Worm (Caenorhabditis elegans) whole organism, L4 larva: ENCODE results near the gene mlp-1.
A peak's percentile ranks its signal among the peaks of the same experiment; 100 is the strongest.

Source experiments
- F37D6.2 ChIP-seq: sonication (generic microtip); optimal IDR thresholded peaks from 2 replicates; lab custom pipeline; 2016; ENCODE audit warnings: mild to moderate bottlenecking, missing genetic modification characterization, missing compliant biosample characterization
- R02D3.7 ChIP-seq: fragments of 150-350 bp; sonication (generic microtip); optimal IDR thresholded peaks from 3 replicates; lab custom pipeline; 2014; ENCODE audit warnings: missing biosample characterization, missing genetic modification characterization
- T20F7.1 ChIP-seq: fragments of 200-800 bp; sonication (Bioruptor generic); optimal IDR thresholded peaks from 2 replicates; lab custom pipeline; 2018; ENCODE audit warnings: mild to moderate bottlenecking, missing genetic modification characterization, missing compliant biosample characterization
- T26A8.4 ChIP-seq: fragments of 200-800 bp; sonication (Bioruptor generic); IDR thresholded peaks from 2 replicates; pipeline ENCODE4 v1.3.6; 2022; ENCODE audit warnings: missing genetic modification characterization, missing compliant biosample characterization
- Y5F2A.4 ChIP-seq: fragments of 200-800 bp; sonication (Bioruptor generic); optimal IDR thresholded peaks from 2 replicates; lab custom pipeline; 2018; ENCODE audit warnings: mild to moderate bottlenecking, missing genetic modification characterization, missing compliant biosample characterization
- ama-1 ChIP-seq: fragments of 150-350 bp; optimal IDR thresholded peaks from 2 replicates; lab custom pipeline; 2014; ENCODE audit warnings: inconsistent platforms, mixed read lengths
- ceh-20 ChIP-seq: fragments of 200-800 bp; sonication (Bioruptor generic); IDR thresholded peaks from 2 replicates; pipeline ENCODE4 v1.3.6; 2022; ENCODE audit warnings: missing genetic modification reagents, missing genetic modification characterization, missing compliant biosample characterization
- ceh-28 ChIP-seq: fragments of 150-350 bp; optimal IDR thresholded peaks from 2 replicates; lab custom pipeline; 2014; ENCODE audit warnings: missing biosample characterization, missing genetic modification reagents, missing genetic modification characterization
- ceh-44 ChIP-seq: fragments of 200-800 bp; sonication (Bioruptor generic); IDR thresholded peaks from 2 replicates; pipeline ENCODE4 v1.3.6; 2022; ENCODE audit warnings: missing genetic modification reagents, missing genetic modification characterization, missing compliant biosample characterization
- ceh-82 ChIP-seq: sonication (generic microtip); optimal IDR thresholded peaks from 2 replicates; lab custom pipeline; 2017; ENCODE audit warnings: missing biosample characterization, missing genetic modification characterization
- daf-12 ChIP-seq: fragments of 150-350 bp; optimal IDR thresholded peaks from 2 replicates; lab custom pipeline; 2014; ENCODE audit warnings: missing biosample characterization, missing genetic modification reagents, missing genetic modification characterization
- daf-16 ChIP-seq, 3 experiments: sonication (generic microtip); optimal IDR thresholded peaks; 2 replicates each; lab custom pipeline; 2016 to 2017; ENCODE audit warnings: missing genetic modification characterization in 3 of 3, missing genetic modification reagents in 3 of 3, mild to moderate bottlenecking in 2 of 3, missing compliant biosample characterization in 2 of 3, missing biosample characterization in 1 of 3, moderate library complexity in 1 of 3
- daf-8 ChIP-seq: fragments of 200-800 bp; sonication (Bioruptor generic); IDR thresholded peaks from 2 replicates; pipeline ENCODE4 v1.3.6; 2022; ENCODE audit warnings: missing genetic modification characterization, missing compliant biosample characterization
- dmd-6 ChIP-seq: fragments of 200-800 bp; sonication (Bioruptor generic); IDR thresholded peaks from 2 replicates; pipeline ENCODE4 v1.3.6; 2022; ENCODE audit warnings: missing genetic modification reagents, missing genetic modification characterization, missing compliant biosample characterization
- dpl-1 ChIP-seq: fragments of 150-350 bp; optimal IDR thresholded peaks from 2 replicates; lab custom pipeline; 2014; ENCODE audit warnings: missing biosample characterization, missing genetic modification reagents, missing genetic modification characterization
- duxl-1 ChIP-seq: sonication (generic microtip); optimal IDR thresholded peaks from 2 replicates; lab custom pipeline; 2016; ENCODE audit warnings: mild to moderate bottlenecking, missing genetic modification characterization, moderate library complexity, missing compliant biosample characterization; ENCODE audit not compliant: poor library complexity
- dve-1 ChIP-seq: sonication (generic microtip); optimal IDR thresholded peaks from 2 replicates; lab custom pipeline; 2017; ENCODE audit warnings: antibody characterized with exemption, mild to moderate bottlenecking, missing genetic modification characterization, missing compliant biosample characterization; ENCODE audit not compliant: insufficient read depth
- egl-27 ChIP-seq: sonication (generic microtip); optimal IDR thresholded peaks from 3 replicates; lab custom pipeline; 2017; ENCODE audit warnings: missing biosample characterization, missing genetic modification reagents, missing genetic modification characterization
- fkh-10 ChIP-seq: fragments of 150-350 bp; optimal IDR thresholded peaks from 2 replicates; lab custom pipeline; 2014; ENCODE audit warnings: missing biosample characterization, missing genetic modification reagents, missing genetic modification characterization
- hif-1 ChIP-seq, 2 experiments: sonication (generic microtip); optimal IDR thresholded peaks; 2 replicates each; lab custom pipeline; 2016 to 2017; ENCODE audit warnings: missing compliant biosample characterization in 2 of 2, missing genetic modification characterization in 2 of 2, missing genetic modification reagents in 2 of 2, missing genotype in 2 of 2, mild to moderate bottlenecking in 1 of 2
- hlh-11 ChIP-seq: fragments of 200-800 bp; sonication (Bioruptor generic); optimal IDR thresholded peaks from 2 replicates; lab custom pipeline; 2018; ENCODE audit warnings: mild to moderate bottlenecking, missing genetic modification characterization, missing compliant biosample characterization
- hlh-30 ChIP-seq: sonication (generic microtip); optimal IDR thresholded peaks from 2 replicates; lab custom pipeline; 2017; ENCODE audit warnings: antibody characterized with exemption, mild to moderate bottlenecking, missing genetic modification characterization, missing compliant biosample characterization; ENCODE audit not compliant: insufficient read depth
- hmg-1.1 ChIP-seq: fragments of 200-800 bp; sonication (Bioruptor generic); IDR thresholded peaks from 2 replicates; pipeline ENCODE4 v1.3.6; 2022; ENCODE audit warnings: missing genetic modification reagents, missing genetic modification characterization, missing compliant biosample characterization
- lin-15B ChIP-seq: fragments of 150-350 bp; sonication (generic microtip); optimal IDR thresholded peaks from 3 replicates; lab custom pipeline; 2014; ENCODE audit warnings: missing biosample characterization, missing genetic modification characterization
- lin-29 ChIP-seq: fragments of 200-800 bp; sonication (Bioruptor generic); IDR thresholded peaks from 2 replicates; pipeline ENCODE4 v1.3.6; 2022; ENCODE audit warnings: missing genetic modification reagents, missing genetic modification characterization, missing compliant biosample characterization
- lin-38 ChIP-seq: fragments of 200-800 bp; sonication (Bioruptor generic); IDR thresholded peaks from 2 replicates; pipeline ENCODE4 v1.3.6; 2022; ENCODE audit warnings: missing genetic modification reagents, missing genetic modification characterization, missing compliant biosample characterization
- lsy-2 ChIP-seq, 2 experiments: fragments of 150-350 bp in 1 of 2; sonication (generic microtip) in 1 of 2; optimal IDR thresholded peaks; 2 replicates each; lab custom pipeline; 2014 to 2017; ENCODE audit warnings: missing biosample characterization in 2 of 2, missing genetic modification characterization in 2 of 2
- mes-2 ChIP-seq: sonication (generic microtip); optimal IDR thresholded peaks from 2 replicates; lab custom pipeline; 2016; ENCODE audit warnings: missing genotype, mild to moderate bottlenecking, missing genetic modification characterization, missing compliant biosample characterization; ENCODE audit not compliant: poor library complexity, severe bottlenecking
- nhr-11 ChIP-seq: fragments of 150-350 bp; optimal IDR thresholded peaks from 2 replicates; lab custom pipeline; 2014; ENCODE audit warnings: missing biosample characterization, missing genetic modification characterization
- nhr-111 ChIP-seq: fragments of 200-800 bp; sonication (Bioruptor generic); optimal IDR thresholded peaks from 2 replicates; lab custom pipeline; 2018; ENCODE audit warnings: mild to moderate bottlenecking, missing genetic modification characterization, missing compliant biosample characterization
- nhr-41 ChIP-seq: fragments of 200-800 bp; sonication (Bioruptor generic); IDR thresholded peaks from 2 replicates; pipeline ENCODE4 v1.3.6; 2022; ENCODE audit warnings: missing genetic modification reagents, missing genetic modification characterization, missing compliant biosample characterization
- nhr-6 ChIP-seq: fragments of 150-350 bp; optimal IDR thresholded peaks from 2 replicates; lab custom pipeline; 2014; ENCODE audit warnings: missing biosample characterization, missing genetic modification characterization
- pha-4 ChIP-seq, 2 experiments: fragments of 150-350 bp in 1 of 2; fragments of 200-800 bp in 1 of 2; sonication (Bioruptor generic) in 1 of 2; IDR thresholded peaks in 1 of 2; optimal IDR thresholded peaks in 1 of 2; 2 replicates each; pipeline versions ENCODE4 v1.3.6 to Lab custom; 2014 to 2022; ENCODE audit warnings: missing genetic modification characterization in 2 of 2, missing genetic modification reagents in 2 of 2, missing biosample characterization in 1 of 2, missing compliant biosample characterization in 1 of 2
- sdz-12 ChIP-seq: fragments of 200-800 bp; sonication (Bioruptor generic); optimal IDR thresholded peaks from 2 replicates; lab custom pipeline; 2018; ENCODE audit warnings: mild to moderate bottlenecking, missing genetic modification characterization, missing compliant biosample characterization
- skn-1 ChIP-seq: fragments of 150-350 bp; optimal IDR thresholded peaks from 2 replicates; lab custom pipeline; 2014; ENCODE audit warnings: missing biosample characterization, missing genetic modification characterization
- spr-1 ChIP-seq: sonication (generic microtip); optimal IDR thresholded peaks from 2 replicates; lab custom pipeline; 2016; ENCODE audit warnings: mild to moderate bottlenecking, missing genetic modification characterization, missing compliant biosample characterization
- unc-39 ChIP-seq: sonication (generic microtip); optimal IDR thresholded peaks from 2 replicates; lab custom pipeline; 2017; ENCODE audit warnings: missing biosample characterization, missing genetic modification characterization
- ztf-11 ChIP-seq: fragments of 150-350 bp; optimal IDR thresholded peaks from 2 replicates; lab custom pipeline; 2014; ENCODE audit warnings: missing biosample characterization, missing genetic modification characterization
- ztf-7 ChIP-seq: fragments of 150-350 bp; optimal IDR thresholded peaks from 2 replicates; lab custom pipeline; 2014; ENCODE audit warnings: missing biosample characterization, missing genetic modification characterization

mlp-1 gene

ce11 chrIII:5934138-5934658, 40.7 kb downstream of the mlp-1 start:
- TF ChIP-seq dmd-6 (GFP tag; lab: Robert Waterston, UW) (no peak), fkh-10 (GFP tag; lab: Kevin White, UChicago) (peak; percentile 59), lin-29 (no peak)

- TF ChIP-seq skn-1 (tag; lab: Kevin White, UChicago) (no peak), daf-16 (GFP tag; optimal IDR thresholded peaks at IDR 0.05; lab: Kevin White, UChicago) (no peak), daf-16 (tag; optimal IDR thresholded peaks at IDR 0.05; lab: Kevin White, UChicago) (peak; percentile 67)
These were observed 42.0 kb downstream of the mlp-1 start, which contains the start of gene zmp-1 for ce11 chrIII:5932853-5933252. zmp-1 (minus strand) TSS chrIII:5932953.

ce11 chrIII:5931433-5931994, 43.3 kb downstream of the mlp-1 start, which contains the start of gene EGAP1.5:
EGAP1.5 (plus strand) TSS chrIII:5931721.
- TF ChIP-seq nhr-11 (tag; lab: Kevin White, UChicago) (no peak), hlh-11 (tag; lab: Kevin White, UChicago) (peak; percentile 15)

ce11 chrIII:5930659-5931058, 44.2 kb downstream of the mlp-1 start:
- TF ChIP-seq spr-1 (no peak), daf-16 (GFP tag; optimal IDR thresholded peaks at IDR 0.05; lab: Kevin White, UChicago) (peak in 1 of 2 experiments; percentile 19), daf-16 (tag; optimal IDR thresholded peaks at IDR 0.05; lab: Kevin White, UChicago) (no peak), dve-1 (tag; lab: Kevin White, UChicago) (no peak), hlh-30 (tag; lab: Kevin White, UChicago) (peak; percentile 14)

- no peak for TF ChIP-seq ztf-11 (tag; lab: Kevin White, UChicago)
- peak; percentile 23 for TF ChIP-seq T20F7.1 (GFP tag; lab: Kevin White, UChicago)
- TF ChIP-seq duxl-1 (tag; lab: Kevin White, UChicago) = peak; percentile 15
- no peak for TF ChIP-seq nhr-111 (GFP tag; lab: Kevin White, UChicago)
- no peak for TF ChIP-seq sdz-12 (GFP tag; lab: Kevin White, UChicago)
- TF ChIP-seq R02D3.7 (tag; lab: Kevin White, UChicago) = no peak
- TF ChIP-seq ceh-28 = no peak
- no peak for TF ChIP-seq daf-12 (tag; lab: Kevin White, UChicago)
- no peak for TF ChIP-seq mes-2 (tag; lab: Kevin White, UChicago)
- no peak for TF ChIP-seq unc-39 (tag; lab: Kevin White, UChicago)
- TF ChIP-seq egl-27 = no peak
- TF ChIP-seq lin-38 (GFP tag; lab: Robert Waterston, UW) = peak; percentile 88
- peak; percentile 37 for TF ChIP-seq dve-1 (tag; lab: Kevin White, UChicago)
- peak in 1 of 2 experiments; percentile 84 for TF ChIP-seq lsy-2 (tag; optimal IDR thresholded peaks at IDR 0.05; lab: Kevin White, UChicago)
- no peak for TF ChIP-seq ceh-82 (tag; lab: Kevin White, UChicago)
- TF ChIP-seq lin-15B (tag; lab: Kevin White, UChicago) = no peak
- peak; percentile 12 for TF ChIP-seq nhr-6 (tag; lab: Kevin White, UChicago)
- TF ChIP-seq dpl-1 (GFP tag; lab: Kevin White, UChicago) = peak; percentile 65
- TF ChIP-seq ceh-44 (GFP tag; lab: Robert Waterston, UW) = no peak
- no peak for TF ChIP-seq nhr-41 (GFP tag; lab: Robert Waterston, UW)
- no peak for TF ChIP-seq nhr-11 (tag; lab: Kevin White, UChicago)
- no peak for TF ChIP-seq T26A8.4
- no peak for TF ChIP-seq lin-29
- no peak for TF ChIP-seq pha-4 (GFP tag; IDR thresholded peaks at IDR 0.05; lab: Robert Waterston, UW)
- peak; percentile 51 for TF ChIP-seq pha-4 (tag; optimal IDR thresholded peaks at IDR 0.05; lab: Kevin White, UChicago)
- 0 out of 2 replicates have a peak, but pooled peaks have one; percentile 6 for TF ChIP-seq hmg-1.1 (GFP tag; lab: Robert Waterston, UW)
- TF ChIP-seq daf-8 (GFP tag; lab: Robert Waterston, UW) = no peak
- no peak for TF ChIP-seq F37D6.2 (tag; lab: Kevin White, UChicago)
- TF ChIP-seq ceh-20 (GFP tag; lab: Robert Waterston, UW) = no peak
- no peak for TF ChIP-seq ztf-7 (tag; lab: Kevin White, UChicago)
- no peak for TF ChIP-seq ama-1
- no peak for TF ChIP-seq daf-16 (GFP tag; optimal IDR thresholded peaks at IDR 0.05; lab: Kevin White, UChicago)
- peak; percentile 31 for TF ChIP-seq daf-16 (tag; optimal IDR thresholded peaks at IDR 0.05; lab: Kevin White, UChicago)
- no peak for TF ChIP-seq Y5F2A.4 (GFP tag; lab: Kevin White, UChicago)
- peak in 1 of 2 experiments; percentile 28 for TF ChIP-seq hif-1 (tag; optimal IDR thresholded peaks at IDR 0.05; lab: Kevin White, UChicago)
These were observed 49.1 kb downstream of the mlp-1 start, which contains the start of the genes dnc-2 and bcl-7 for ce11 chrIII:5925724-5926123. dnc-2 (minus strand) TSS chrIII:5925756. bcl-7 (plus strand) TSS chrIII:5926086.
